Worm (Caenorhabditis elegans) whole organism, L3 larva: ENCODE measurements around the gene C50H2.13.

Source experiments
- ZK546.5 ChIP-seq: sonication (generic microtip); optimal IDR thresholded peaks from 2 replicates; lab custom pipeline; 2017; ENCODE audit warnings: missing biosample characterization, missing genetic modification characterization
- ceh-16 ChIP-seq: sonication (generic microtip); optimal IDR thresholded peaks from 2 replicates; lab custom pipeline; 2017; ENCODE audit warnings: missing biosample characterization, missing genetic modification characterization
- ceh-82 ChIP-seq: fragments of 150-350 bp; optimal IDR thresholded peaks from 2 replicates; lab custom pipeline; 2014; ENCODE audit warnings: missing biosample characterization, missing genetic modification characterization
- elt-3 ChIP-seq, 3 experiments: fragments of 150-350 bp in 1 of 3; sonication (generic microtip) in 2 of 3; optimal IDR thresholded peaks; 2 replicates in 2 of 3; 4 replicates in 1 of 3; lab custom pipeline; 2014 to 2017; ENCODE audit warnings: missing biosample characterization in 3 of 3, missing genetic modification characterization in 3 of 3
- fos-1 ChIP-seq: fragments of 150-350 bp; optimal IDR thresholded peaks from 2 replicates; lab custom pipeline; 2014; ENCODE audit warnings: missing biosample characterization, missing genetic modification characterization
- lin-15B ChIP-seq: fragments of 150-350 bp; optimal IDR thresholded peaks from 2 replicates; lab custom pipeline; 2014; ENCODE audit warnings: missing biosample characterization, missing genetic modification characterization
- lin-39 ChIP-seq: fragments of 150-350 bp; optimal IDR thresholded peaks from 2 replicates; lab custom pipeline; 2018; ENCODE audit warnings: missing biosample characterization, missing genetic modification reagents, missing genetic modification characterization
- nhr-25 ChIP-seq: sonication (generic microtip); optimal IDR thresholded peaks from 2 replicates; lab custom pipeline; 2017; ENCODE audit warnings: missing biosample characterization, missing genetic modification characterization
- nhr-77 ChIP-seq: fragments of 150-350 bp; optimal IDR thresholded peaks from 2 replicates; lab custom pipeline; 2014; ENCODE audit warnings: missing biosample characterization, missing genetic modification characterization
- unc-62 ChIP-seq: fragments of 150-350 bp; sonication (generic microtip); optimal IDR thresholded peaks from 4 replicates; lab custom pipeline; 2014; ENCODE audit warnings: missing biosample characterization, missing genetic modification reagents, missing genetic modification characterization
- ztf-4 ChIP-seq: fragments of 150-350 bp; optimal IDR thresholded peaks from 2 replicates; lab custom pipeline; 2014; ENCODE audit warnings: missing biosample characterization, missing genetic modification characterization

- TF ChIP-seq ztf-4 (tag; lab: Kevin White, UChicago) (no peak), nhr-25 (tag; lab: Kevin White, UChicago) (no peak), unc-62 (no peak), fos-1 (no peak), ZK546.5 (no peak), lin-15B (tag; lab: Kevin White, UChicago) (no peak), lin-39 (no peak), nhr-77 (tag; lab: Kevin White, UChicago) (no peak), ceh-82 (tag; lab: Kevin White, UChicago) (no peak), ceh-16 (tag; lab: Kevin White, UChicago) (no peak), elt-3 (tag; optimal IDR thresholded peaks at IDR 0.05; lab: Kevin White, UChicago) (no peak)
These were observed 31.9 kb downstream of the C50H2.13 start, which contains the start of gene anmt-3 for ce11 chrV:9958231-9958630.
